Fruit fly (Drosophila melanogaster): ENCODE data around the gene Ca-alpha1T.

dm6 chrX:6202509-6202979 is 10.3 kb upstream of the Ca-alpha1T start, which contains the start of gene vanin-like:
- no peak for TF ChIP-seq insv (optimal IDR thresholded peaks at IDR 0.05)
- TF ChIP-seq h (optimal IDR thresholded peaks at IDR 0.05): no peak
- no peak for TF ChIP-seq Myc (optimal IDR thresholded peaks at IDR 0.05)
- TF ChIP-seq psq (optimal IDR thresholded peaks at IDR 0.05): no peak
- TF ChIP-seq ttk (optimal IDR thresholded peaks at IDR 0.05): no peak
- TF ChIP-seq Sin3A (optimal IDR thresholded peaks at IDR 0.05): no peak
